Worm (Caenorhabditis elegans) whole organism, L4/young adult: ENCODE data around the gene T26C12.1.

Experiments used
- W03F9.2 ChIP-seq: fragments of 150-350 bp; optimal IDR thresholded peaks from 2 replicates; lab custom pipeline; 2014; ENCODE audit warnings: missing biosample characterization, missing genetic modification characterization
- dao-5 ChIP-seq: sonication (generic microtip); optimal IDR thresholded peaks from 2 replicates; lab custom pipeline; 2016; ENCODE audit warnings: missing genotype, missing genetic modification characterization, moderate library complexity, missing compliant biosample characterization
- him-1 ChIP-seq: sonication (generic microtip); optimal IDR thresholded peaks from 2 replicates; lab custom pipeline; 2016; ENCODE audit warnings: missing genotype, missing genetic modification reagents, missing genetic modification characterization, missing compliant biosample characterization

T26C12.1 gene

ce11 chrIV:3258528-3258927 lies at the start of gene T26C12.1:
T26C12.1 (plus strand) TSS chrIV:3258910.
- TF ChIP-seq him-1 (tag; lab: Kevin White, UChicago) (no peak), W03F9.2 (tag; lab: Kevin White, UChicago) (no peak), dao-5 (tag; lab: Kevin White, UChicago) (no peak)

- TF ChIP-seq dao-5 (tag; lab: Kevin White, UChicago) = no peak
- no peak for TF ChIP-seq him-1 (tag; lab: Kevin White, UChicago)
- no peak for TF ChIP-seq W03F9.2 (tag; lab: Kevin White, UChicago)
Observed at ce11 chrIV:3211929-3212328, 46.8 kb upstream of the T26C12.1 start.

DNA sequence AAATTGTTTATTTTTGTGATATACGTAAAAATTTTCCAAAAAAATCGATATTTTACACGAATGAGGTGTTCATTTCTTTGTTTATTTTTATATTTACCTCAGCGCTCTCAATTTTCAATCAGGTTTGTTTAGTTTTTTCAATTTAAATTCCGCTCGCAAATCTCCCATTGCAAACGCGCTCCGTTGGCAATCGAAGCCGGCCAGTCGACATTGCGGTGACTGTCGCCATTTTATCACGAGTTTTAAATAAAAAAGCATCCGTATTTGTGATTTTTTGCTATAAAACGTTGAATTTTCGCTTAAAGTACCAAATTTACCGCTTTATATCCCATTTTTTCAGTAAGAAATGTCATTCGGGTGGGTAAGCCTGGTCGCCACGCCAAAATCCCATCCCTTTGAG lies 45.3 kb upstream of the T26C12.1 start, which contains the start of gene slmp-1:
Gene slmp-1, plus strand, starts transcription at position 335 of the 400 bp plus-strand sequence.
- TF ChIP-seq dao-5 (tag; lab: Kevin White, UChicago) (no peak), him-1 (tag; lab: Kevin White, UChicago) (no peak), W03F9.2 (tag; lab: Kevin White, UChicago) (peak; percentile 58)

ce11 chrIV:3221158-3221557 lies 37.6 kb upstream of the T26C12.1 start:
- TF ChIP-seq him-1 (tag; lab: Kevin White, UChicago) (no peak), W03F9.2 (tag; lab: Kevin White, UChicago) (no peak), dao-5 (tag; lab: Kevin White, UChicago) (no peak)

- TF ChIP-seq dao-5 (tag; lab: Kevin White, UChicago) = no peak
- no peak for TF ChIP-seq W03F9.2 (tag; lab: Kevin White, UChicago)
- no peak for TF ChIP-seq him-1 (tag; lab: Kevin White, UChicago)
Observed at ce11 chrIV:3222140-3222539, 36.6 kb upstream of the T26C12.1 start, which contains the start of gene Y67D8A.2. Y67D8A.2 (plus strand) TSS chrIV:3222440.

DNA sequence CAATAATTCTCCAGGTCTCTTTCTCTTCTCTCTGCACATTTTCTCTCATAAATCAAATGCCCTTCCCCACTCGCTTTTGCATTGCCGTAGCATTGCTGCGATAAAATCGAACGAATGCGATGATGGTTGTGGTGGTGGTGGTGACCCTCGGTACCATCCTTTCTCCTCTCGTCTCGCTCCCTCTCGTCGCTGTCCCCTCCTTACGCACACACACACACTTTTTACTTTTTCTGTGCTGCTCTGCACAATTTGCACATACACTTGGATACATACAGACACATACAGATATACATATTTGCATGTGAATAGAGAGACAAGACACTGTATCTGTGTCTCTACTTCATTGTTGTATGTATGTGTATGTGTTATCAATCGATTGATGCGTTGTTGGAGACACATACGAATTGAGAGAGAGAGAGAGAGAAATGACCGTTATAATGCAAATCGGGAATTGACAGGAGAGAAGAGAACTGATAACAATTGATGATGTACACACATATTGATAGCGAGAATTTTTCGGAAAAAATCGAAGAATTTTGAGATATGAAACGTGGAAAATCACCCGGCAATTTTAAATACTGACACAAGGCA lies 31.1 kb upstream of the T26C12.1 start:
- TF ChIP-seq him-1 (tag; lab: Kevin White, UChicago) (no peak), W03F9.2 (tag; lab: Kevin White, UChicago) (no peak), dao-5 (tag; lab: Kevin White, UChicago) (no peak)

DNA sequence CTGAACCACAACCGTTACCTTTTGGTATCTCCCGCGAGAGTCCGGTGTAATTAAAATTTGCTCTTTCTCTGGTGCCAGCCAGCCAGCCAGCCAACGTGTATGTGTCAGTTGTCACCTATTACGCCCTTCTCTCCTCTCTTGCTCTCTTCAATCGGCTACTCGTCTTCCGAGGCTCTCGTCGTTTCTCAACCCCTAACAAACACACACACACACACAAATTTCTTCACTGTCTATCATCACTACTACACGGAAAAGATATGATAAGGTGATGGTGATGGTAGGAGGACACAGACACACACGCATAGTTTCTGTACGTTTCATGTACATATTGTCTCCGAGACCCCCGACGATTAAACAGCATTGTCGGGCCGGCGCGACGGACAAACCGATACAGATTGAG lies 27.1 kb upstream of the T26C12.1 start:
- TF ChIP-seq W03F9.2 (tag; lab: Kevin White, UChicago) (no peak), him-1 (tag; lab: Kevin White, UChicago) (no peak), dao-5 (tag; lab: Kevin White, UChicago) (no peak)

- TF ChIP-seq him-1 (tag; lab: Kevin White, UChicago) (no peak), W03F9.2 (tag; lab: Kevin White, UChicago) (no peak), dao-5 (tag; lab: Kevin White, UChicago) (no peak)
Observed at ce11 chrIV:3232694-3233372, 25.9 kb upstream of the T26C12.1 start.

DNA sequence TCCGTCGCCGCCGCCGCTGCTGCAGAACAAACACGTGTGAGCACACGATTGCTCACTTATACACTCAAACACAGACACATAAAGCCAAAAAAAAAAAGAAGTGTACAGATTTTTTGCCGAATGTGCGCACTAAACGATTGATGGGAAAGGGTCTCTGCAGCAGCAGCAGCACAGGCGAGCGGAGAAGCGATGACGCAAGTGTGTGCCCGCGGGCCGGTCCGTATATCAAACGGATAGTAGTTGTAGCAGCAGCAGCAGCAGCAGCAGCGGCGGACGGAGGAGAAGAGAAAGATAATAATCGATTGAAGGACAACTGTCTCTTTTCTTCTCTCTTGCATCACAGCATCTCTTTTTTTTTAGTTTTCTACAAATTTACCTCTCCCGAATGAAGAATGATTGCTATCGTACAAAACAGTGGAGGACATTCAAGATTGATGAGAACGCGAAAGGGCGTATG lies 25.3 kb upstream of the T26C12.1 start:
- TF ChIP-seq him-1 (tag; lab: Kevin White, UChicago) (no peak), W03F9.2 (tag; lab: Kevin White, UChicago) (no peak), dao-5 (tag; lab: Kevin White, UChicago) (no peak)

ce11 chrIV:3234269-3234668 lies 24.4 kb upstream of the T26C12.1 start:
- TF ChIP-seq W03F9.2 (tag; lab: Kevin White, UChicago) (no peak), him-1 (tag; lab: Kevin White, UChicago) (no peak)

DNA sequence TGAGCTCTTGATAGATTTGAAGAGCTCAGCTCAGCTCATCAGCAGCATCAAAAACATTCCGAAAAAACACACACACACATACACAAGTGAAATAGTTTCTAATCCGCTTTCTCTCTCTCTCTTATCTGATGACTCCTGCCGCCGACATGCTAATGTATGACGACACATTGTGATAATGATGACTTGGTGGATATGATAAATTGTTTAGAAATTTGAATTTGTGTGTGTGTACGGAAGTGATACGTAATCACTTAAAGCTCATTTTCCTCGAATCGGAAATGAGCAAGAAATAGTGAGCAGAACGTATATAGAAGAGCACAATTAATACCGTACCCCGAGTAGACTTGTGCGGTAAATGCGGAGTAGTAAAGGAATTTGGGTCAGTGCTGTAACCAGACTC lies 11.8 kb upstream of the T26C12.1 start:
- TF ChIP-seq dao-5 (tag; lab: Kevin White, UChicago) = no peak
- no peak for TF ChIP-seq W03F9.2 (tag; lab: Kevin White, UChicago)
- no peak for TF ChIP-seq him-1 (tag; lab: Kevin White, UChicago)

DNA sequence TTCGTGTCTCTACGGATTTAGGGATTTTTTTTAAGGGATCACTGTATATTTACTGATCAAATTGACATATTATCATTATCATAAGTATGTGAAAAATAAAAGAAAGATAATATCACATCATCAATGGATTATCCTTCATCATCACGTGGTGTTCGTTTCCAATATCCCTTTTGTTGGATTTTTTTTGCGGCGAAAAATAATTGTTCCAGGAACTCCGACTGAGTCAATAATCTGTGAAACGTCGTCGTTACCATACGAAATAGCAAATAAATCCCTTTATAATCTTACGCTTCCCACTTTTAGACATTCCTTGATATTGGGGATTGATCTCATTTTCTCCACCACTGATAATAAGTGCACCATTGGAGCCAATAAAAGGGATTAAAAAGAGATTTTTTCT lies 8.7 kb upstream of the T26C12.1 start:
- TF ChIP-seq him-1 (tag; lab: Kevin White, UChicago) (no peak), W03F9.2 (tag; lab: Kevin White, UChicago) (no peak)

DNA sequence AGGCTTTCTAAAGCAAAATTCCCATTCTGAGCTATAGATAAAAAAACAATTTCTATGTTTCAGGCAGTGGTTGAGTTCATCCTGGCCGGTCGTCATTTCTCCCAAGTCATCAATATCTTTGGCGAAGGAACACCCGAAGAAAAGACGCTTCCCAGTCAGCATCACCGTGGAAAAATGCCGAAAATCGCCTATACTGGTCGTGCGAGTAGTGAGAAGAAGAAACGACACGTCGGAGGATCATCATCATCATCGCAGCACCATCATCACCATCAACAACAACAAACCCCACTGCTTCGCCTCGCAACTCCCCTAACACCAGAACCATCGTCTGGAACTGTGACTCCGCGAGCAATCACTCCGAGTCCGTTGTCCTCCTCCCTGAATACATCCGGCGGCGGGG lies 7.2 kb upstream of the T26C12.1 start:
- TF ChIP-seq W03F9.2 (tag; lab: Kevin White, UChicago) (no peak), dao-5 (tag; lab: Kevin White, UChicago) (no peak), him-1 (tag; lab: Kevin White, UChicago) (no peak)

ce11 chrIV:3252047-3252446 lies 6.7 kb upstream of the T26C12.1 start:
- TF ChIP-seq W03F9.2 (tag; lab: Kevin White, UChicago) = no peak
- TF ChIP-seq dao-5 (tag; lab: Kevin White, UChicago) = no peak
- no peak for TF ChIP-seq him-1 (tag; lab: Kevin White, UChicago)
